Fruit fly (Drosophila melanogaster): ENCODE measurements around the gene CG4678.

DNA sequence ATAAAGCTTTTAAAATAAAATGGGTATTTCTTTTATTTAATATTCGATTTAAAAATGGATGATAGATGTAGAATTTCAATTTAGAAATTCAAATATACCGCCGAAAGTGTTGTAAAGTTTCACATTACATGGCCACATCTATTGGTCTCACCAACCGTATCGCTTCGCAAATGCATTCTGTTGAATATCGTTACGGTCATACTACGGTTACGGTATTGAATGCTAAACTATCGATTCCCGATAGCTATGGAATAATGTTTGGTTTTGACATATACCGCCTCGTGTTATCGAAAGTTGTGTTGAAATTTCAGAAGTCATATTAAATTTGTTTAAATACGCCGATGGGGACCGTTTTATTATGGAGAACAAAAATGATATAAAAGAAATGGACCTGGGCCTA is 44.8 kb upstream of the CG4678 start, which contains the start of the genes CG32573 and CG42512:
- TF ChIP-seq CG9705 (GFP tag; optimal IDR thresholded peaks at IDR 0.05), result no peak
- no peak for TF ChIP-seq psq (GFP tag; optimal IDR thresholded peaks at IDR 0.05)
- TF ChIP-seq woc (GFP tag; optimal IDR thresholded peaks at IDR 0.05), result no peak

Measured in whole organism, wandering third instar larva.